Worm (Caenorhabditis elegans) whole organism, mixed stage, embryonic: ENCODE measurements around the gene C01G6.2.

Experiments used
- blmp-1 ChIP-seq: fragments of 150-350 bp; optimal IDR thresholded peaks from 2 replicates; lab custom pipeline; 2014; ENCODE audit warnings: missing biosample characterization, missing genetic modification characterization
- ceh-43 ChIP-seq: fragments of 200-800 bp; sonication (Bioruptor generic); optimal IDR thresholded peaks from 2 replicates; lab custom pipeline; 2018; ENCODE audit warnings: mild to moderate bottlenecking, missing genetic modification characterization, moderate library complexity, missing compliant biosample characterization
- elt-3 ChIP-seq: fragments of 150-350 bp; optimal IDR thresholded peaks from 2 replicates; lab custom pipeline; 2014; ENCODE audit warnings: missing biosample characterization, missing genetic modification characterization
- mab-5 ChIP-seq: fragments of 150-350 bp; optimal IDR thresholded peaks from 2 replicates; lab custom pipeline; 2014; ENCODE audit warnings: missing biosample characterization, missing genetic modification characterization
- nhr-12 ChIP-seq: fragments of 150-350 bp; optimal IDR thresholded peaks from 2 replicates; lab custom pipeline; 2014; ENCODE audit warnings: missing biosample characterization, missing genetic modification characterization
- nhr-237 ChIP-seq: fragments of 150-350 bp; optimal IDR thresholded peaks from 2 replicates; lab custom pipeline; 2014; ENCODE audit warnings: missing biosample characterization, missing genetic modification characterization
- nhr-28 ChIP-seq: fragments of 150-350 bp; optimal IDR thresholded peaks from 2 replicates; lab custom pipeline; 2014; ENCODE audit warnings: missing biosample characterization, missing genetic modification characterization
- pha-4 ChIP-seq: fragments of 150-350 bp; optimal IDR thresholded peaks from 2 replicates; lab custom pipeline; 2018; ENCODE audit warnings: missing biosample characterization, missing genetic modification reagents, missing genetic modification characterization
- unc-62 ChIP-seq: fragments of 150-350 bp; optimal IDR thresholded peaks from 2 replicates; lab custom pipeline; 2014; ENCODE audit warnings: missing biosample characterization, missing genetic modification reagents, missing genetic modification characterization

DNA sequence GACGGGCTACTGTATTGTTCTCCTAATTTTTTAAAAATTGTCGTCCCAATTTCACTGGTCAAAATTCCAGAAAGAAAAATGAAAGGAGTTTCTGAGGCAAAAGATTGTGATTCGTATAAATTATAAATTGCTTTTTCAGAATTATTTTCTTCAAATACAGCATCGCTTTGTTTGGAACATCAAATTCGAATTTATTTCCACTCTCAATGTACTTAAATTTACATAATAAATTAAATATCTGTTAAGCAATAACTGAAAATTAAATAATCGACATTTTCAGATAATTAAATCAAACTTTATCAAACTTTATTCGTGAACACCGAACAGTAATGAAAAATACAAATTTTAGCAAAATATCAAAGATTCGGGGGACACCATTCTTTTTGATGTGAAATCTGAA is 7.9 kb downstream of the C01G6.2 start:
- no peak for TF ChIP-seq pha-4 (tag; lab: Kevin White, UChicago)
- no peak for TF ChIP-seq unc-62 (GFP tag; lab: Kevin White, UChicago)
- no peak for TF ChIP-seq elt-3 (tag; lab: Kevin White, UChicago)
- no peak for TF ChIP-seq ceh-43 (GFP tag; lab: Kevin White, UChicago)
- TF ChIP-seq nhr-237 (tag; lab: Kevin White, UChicago), result no peak
- no peak for TF ChIP-seq blmp-1
- TF ChIP-seq mab-5, result no peak
- no peak for TF ChIP-seq nhr-28
- no peak for TF ChIP-seq nhr-12 (tag; lab: Kevin White, UChicago)
